Worm (Caenorhabditis elegans) whole organism, L4/young adult: ENCODE data around the gene F59A6.2.

ENCODE experiments used
- W03F9.2 ChIP-seq: fragments of 150-350 bp; optimal IDR thresholded peaks from 2 replicates; lab custom pipeline; 2014; ENCODE audit warnings: missing biosample characterization, missing genetic modification characterization
- dao-5 ChIP-seq: sonication (generic microtip); optimal IDR thresholded peaks from 2 replicates; lab custom pipeline; 2016; ENCODE audit warnings: missing genotype, missing genetic modification characterization, moderate library complexity, missing compliant biosample characterization
- him-1 ChIP-seq: sonication (generic microtip); optimal IDR thresholded peaks from 2 replicates; lab custom pipeline; 2016; ENCODE audit warnings: missing genotype, missing genetic modification reagents, missing genetic modification characterization, missing compliant biosample characterization

The F59A6.2 gene

ce11 chrII:5014399-5014798, at the start of gene F59A6.2:
TSS of gene F59A6.2 (plus strand) at chrII:5014699.
- TF ChIP-seq him-1: no peak
- TF ChIP-seq dao-5 (tag; lab: Kevin White, UChicago): no peak
- no peak for TF ChIP-seq W03F9.2 (tag; lab: Kevin White, UChicago)

ce11 chrII:4966576-4966975, 47.9 kb upstream of the F59A6.2 start:
- TF ChIP-seq dao-5 (tag; lab: Kevin White, UChicago): no peak
- no peak for TF ChIP-seq W03F9.2 (tag; lab: Kevin White, UChicago)
- TF ChIP-seq him-1: no peak

- TF ChIP-seq W03F9.2 (tag; lab: Kevin White, UChicago) (no peak), dao-5 (tag; lab: Kevin White, UChicago) (no peak)
These were observed 46.9 kb upstream of the F59A6.2 start for ce11 chrII:4967636-4968035.

- TF ChIP-seq dao-5 (tag; lab: Kevin White, UChicago): no peak
- TF ChIP-seq him-1: no peak
- no peak for TF ChIP-seq W03F9.2 (tag; lab: Kevin White, UChicago)
These were observed 45.6 kb upstream of the F59A6.2 start, which contains the start of gene shc-2 for ce11 chrII:4968863-4969262. TSS of gene shc-2 (plus strand) at chrII:4969163.

- TF ChIP-seq W03F9.2 (tag; lab: Kevin White, UChicago) (no peak), dao-5 (tag; lab: Kevin White, UChicago) (no peak), him-1 (no peak)
These were observed 40.0 kb upstream of the F59A6.2 start for ce11 chrII:4974448-4974951.

- TF ChIP-seq him-1 (no peak), dao-5 (tag; lab: Kevin White, UChicago) (no peak), W03F9.2 (tag; lab: Kevin White, UChicago) (no peak)
These were observed 39.2 kb upstream of the F59A6.2 start for ce11 chrII:4975311-4975710.

- TF ChIP-seq W03F9.2 (tag; lab: Kevin White, UChicago) (no peak), him-1 (no peak), dao-5 (tag; lab: Kevin White, UChicago) (no peak)
These were observed 32.7 kb upstream of the F59A6.2 start for ce11 chrII:4981682-4982404.

ce11 chrII:4984151-4984550, 30.3 kb upstream of the F59A6.2 start:
- TF ChIP-seq W03F9.2 (tag; lab: Kevin White, UChicago) (no peak), dao-5 (tag; lab: Kevin White, UChicago) (no peak)

ce11 chrII:4985961-4986503, 28.5 kb upstream of the F59A6.2 start:
- TF ChIP-seq him-1 (no peak), W03F9.2 (tag; lab: Kevin White, UChicago) (no peak), dao-5 (tag; lab: Kevin White, UChicago) (no peak)

- TF ChIP-seq him-1 (no peak), dao-5 (tag; lab: Kevin White, UChicago) (no peak), W03F9.2 (tag; lab: Kevin White, UChicago) (no peak)
These were observed 27.8 kb upstream of the F59A6.2 start for ce11 chrII:4986664-4987063.

- TF ChIP-seq W03F9.2 (tag; lab: Kevin White, UChicago): no peak
- TF ChIP-seq him-1: no peak
- no peak for TF ChIP-seq dao-5 (tag; lab: Kevin White, UChicago)
These were observed 27.2 kb upstream of the F59A6.2 start for ce11 chrII:4987257-4987656.

ce11 chrII:4989802-4990201, 24.7 kb upstream of the F59A6.2 start, which contains the start of gene T27F7.12:
TSS of gene T27F7.12 (plus strand) at chrII:4990102.
- TF ChIP-seq W03F9.2 (tag; lab: Kevin White, UChicago) (no peak), him-1 (no peak), dao-5 (tag; lab: Kevin White, UChicago) (no peak)

ce11 chrII:4992977-4993376, 21.5 kb upstream of the F59A6.2 start, which contains the start of gene pigb-1:
TSS of gene pigb-1 (minus strand) at chrII:4993077.
- no peak for TF ChIP-seq dao-5 (tag; lab: Kevin White, UChicago)
- TF ChIP-seq W03F9.2 (tag; lab: Kevin White, UChicago): no peak
- no peak for TF ChIP-seq him-1

ce11 chrII:4993530-4994192, 20.8 kb upstream of the F59A6.2 start, which contains the start of the genes eif-1 and vps-24:
TSS of gene eif-1 (minus strand) at chrII:4993580.
TSS of gene vps-24 (plus strand) at chrII:4993998.
- TF ChIP-seq him-1 (no peak), dao-5 (tag; lab: Kevin White, UChicago) (no peak), W03F9.2 (tag; lab: Kevin White, UChicago) (peak; percentile 33)
